Fruit fly (Drosophila melanogaster) whole organism, embryonic: ENCODE results near the gene Nrd1.

Experiments used
- Atf-2 ChIP-seq: fragments of 200-800 bp; sonication (Bioruptor generic); optimal IDR thresholded peaks from 2 replicates; lab custom pipeline; 2016; ENCODE audit warnings: missing biosample characterization, missing genetic modification characterization
- CG1024 ChIP-seq: fragments of 200-800 bp; sonication (Bioruptor generic); IDR thresholded peaks from 2 replicates; pipeline ENCODE4 v1.3.6; 2022; ENCODE audit warnings: missing biosample characterization, missing genetic modification characterization
- CG10321 ChIP-seq: fragments of 200-800 bp; sonication (Bioruptor generic); IDR thresholded peaks from 2 replicates; pipeline ENCODE4 v1.3.6; 2022; ENCODE audit warnings: missing biosample characterization, missing genetic modification characterization
- CG11504 ChIP-seq: fragments of 200-800 bp; sonication (Bioruptor generic); optimal IDR thresholded peaks from 3 replicates; lab custom pipeline; 2019; ENCODE audit warnings: missing biosample characterization, mild to moderate bottlenecking, missing genetic modification characterization, moderate library complexity
- CG13123 ChIP-seq: fragments of 200-800 bp; sonication (Bioruptor generic); optimal IDR thresholded peaks from 2 replicates; lab custom pipeline; 2016; ENCODE audit warnings: missing biosample characterization, missing genetic modification characterization
- CG14710 ChIP-seq: fragments of 200-800 bp; sonication (Bioruptor generic); optimal IDR thresholded peaks from 3 replicates; lab custom pipeline; 2019; ENCODE audit warnings: missing biosample characterization, mild to moderate bottlenecking, missing genetic modification characterization, moderate library complexity
- CG17612 ChIP-seq: fragments of 200-800 bp; sonication (Bioruptor generic); IDR thresholded peaks from 2 replicates; pipeline ENCODE4 v1.3.6; 2022; ENCODE audit warnings: missing biosample characterization, missing genetic modification characterization
- CG17912 ChIP-seq: fragments of 200-800 bp; sonication (Bioruptor generic); optimal IDR thresholded peaks from 2 replicates; lab custom pipeline; 2018; ENCODE audit warnings: missing biosample characterization, mild to moderate bottlenecking, missing genetic modification characterization
- CG18262 ChIP-seq: fragments of 200-800 bp; optimal IDR thresholded peaks from 3 replicates; lab custom pipeline; 2019; ENCODE audit warnings: missing biosample characterization, mild to moderate bottlenecking, missing genetic modification characterization, moderate library complexity
- CG2120 ChIP-seq: fragments of 200-800 bp; sonication (Bioruptor generic); optimal IDR thresholded peaks from 3 replicates; lab custom pipeline; 2016; ENCODE audit warnings: missing biosample characterization, missing genetic modification characterization
- CG30020 ChIP-seq: fragments of 200-800 bp; optimal IDR thresholded peaks from 2 replicates; lab custom pipeline; 2019; ENCODE audit warnings: missing biosample characterization, mild to moderate bottlenecking, missing genetic modification characterization, moderate library complexity
- CG34422 ChIP-seq: fragments of 200-800 bp; sonication (Bioruptor generic); IDR thresholded peaks from 3 replicates; pipeline ENCODE4 v1.3.6; 2022; ENCODE audit warnings: missing biosample characterization, missing genetic modification characterization
- CG3838 ChIP-seq: fragments of 200-800 bp; sonication (Bioruptor generic); optimal IDR thresholded peaks from 3 replicates; lab custom pipeline; 2016; ENCODE audit warnings: missing biosample characterization, missing genetic modification characterization
- CG42726 ChIP-seq: fragments of 200-800 bp; sonication (Bioruptor generic); IDR thresholded peaks from 2 replicates; pipeline ENCODE4 v1.3.6; 2022; ENCODE audit warnings: missing biosample characterization, missing genetic modification characterization; ENCODE audit not compliant: partially characterized antibody
- CG4328 ChIP-seq: fragments of 200-800 bp; sonication (Bioruptor generic); optimal IDR thresholded peaks from 3 replicates; lab custom pipeline; 2017; ENCODE audit warnings: missing biosample characterization, missing genetic modification reagents, missing genetic modification characterization
- CG5245 ChIP-seq: fragments of 200-800 bp; sonication (Bioruptor generic); optimal IDR thresholded peaks from 3 replicates; lab custom pipeline; 2016; ENCODE audit warnings: missing biosample characterization, missing genetic modification characterization
- CG6175 ChIP-seq: fragments of 200-800 bp; sonication (Bioruptor generic); IDR thresholded peaks from 3 replicates; pipeline ENCODE4 v1.3.6; 2022; ENCODE audit warnings: missing biosample characterization, missing genetic modification characterization
- CG7839 ChIP-seq: fragments of 200-800 bp; sonication (Bioruptor generic); optimal IDR thresholded peaks from 3 replicates; lab custom pipeline; 2018; ENCODE audit warnings: missing biosample characterization, mild to moderate bottlenecking, missing genetic modification characterization, moderate library complexity
- CG9797 ChIP-seq: fragments of 200-800 bp; sonication (Bioruptor generic); optimal IDR thresholded peaks from 3 replicates; lab custom pipeline; 2018; ENCODE audit warnings: missing biosample characterization, mild to moderate bottlenecking, missing genetic modification characterization
- Chrac-16 ChIP-seq: fragments of 200-800 bp; sonication (Bioruptor generic); optimal IDR thresholded peaks from 3 replicates; lab custom pipeline; 2016; ENCODE audit warnings: missing biosample characterization, missing genetic modification characterization
- D19A ChIP-seq: fragments of 200-800 bp; optimal IDR thresholded peaks from 3 replicates; lab custom pipeline; 2019; ENCODE audit warnings: missing biosample characterization, mild to moderate bottlenecking, missing genetic modification characterization, moderate library complexity
- Deaf1 ChIP-seq: fragments of 200-800 bp; optimal IDR thresholded peaks from 3 replicates; lab custom pipeline; 2019; ENCODE audit warnings: missing biosample characterization, mild to moderate bottlenecking, missing genetic modification characterization, moderate library complexity
- Doc2 ChIP-seq: fragments of 200-800 bp; sonication (Bioruptor generic); IDR thresholded peaks from 2 replicates; pipeline ENCODE4 v1.3.6; 2022; ENCODE audit warnings: missing biosample characterization, missing genetic modification characterization
- Fer2 ChIP-seq: fragments of 200-800 bp; sonication (Bioruptor generic); optimal IDR thresholded peaks from 2 replicates; lab custom pipeline; 2018; ENCODE audit warnings: missing biosample characterization, mild to moderate bottlenecking, missing genetic modification characterization, moderate library complexity
- Hr51 ChIP-seq, 2 experiments: fragments of 200-800 bp; sonication (Bioruptor generic); optimal IDR thresholded peaks; 2 replicates in 1 of 2; 3 replicates in 1 of 2; lab custom pipeline; 2016 to 2018; ENCODE audit warnings: missing biosample characterization in 2 of 2, missing genetic modification characterization in 2 of 2, mild to moderate bottlenecking in 1 of 2, moderate library complexity in 1 of 2
- Myb ChIP-seq: fragments of 200-800 bp; sonication (Bioruptor generic); optimal IDR thresholded peaks from 2 replicates; lab custom pipeline; 2016; ENCODE audit warnings: missing biosample characterization, missing genetic modification characterization
- NC2β ChIP-seq: fragments of 200-800 bp; sonication (Bioruptor generic); optimal IDR thresholded peaks from 2 replicates; lab custom pipeline; 2016; ENCODE audit warnings: missing biosample characterization, missing genetic modification characterization
- NfI ChIP-seq: fragments of 200-800 bp; sonication (Bioruptor generic); optimal IDR thresholded peaks from 3 replicates; lab custom pipeline; 2018; ENCODE audit warnings: missing biosample characterization, mild to moderate bottlenecking, missing genetic modification characterization, moderate library complexity
- Trl ChIP-seq, 3 experiments: fragments of >200 bp in 2 of 3; fragments of 200-800 bp in 1 of 3; sonication (Bioruptor generic) in 1 of 3; optimal IDR thresholded peaks; 2 replicates in 1 of 3; 3 replicates in 2 of 3; lab custom pipeline; 2016 to 2017; ENCODE audit warnings: missing biosample characterization in 1 of 3, missing genetic modification characterization in 1 of 3
- Usf ChIP-seq: fragments of 200-800 bp; sonication (Bioruptor generic); optimal IDR thresholded peaks from 2 replicates; lab custom pipeline; 2017; ENCODE audit warnings: missing genotype, missing biosample characterization, missing genetic modification characterization
- al ChIP-seq: fragments of 200-800 bp; sonication (Bioruptor generic); IDR thresholded peaks from 2 replicates; pipeline ENCODE4 v1.3.6; 2022; ENCODE audit warnings: missing biosample characterization, missing genetic modification characterization
- bsh ChIP-seq, 2 experiments: fragments of 200-800 bp; sonication (Bioruptor generic); optimal IDR thresholded peaks; 2 replicates each; lab custom pipeline; 2017 to 2018; ENCODE audit warnings: mild to moderate bottlenecking in 2 of 2, missing biosample characterization in 2 of 2, missing genetic modification characterization in 2 of 2, moderate library complexity in 1 of 2
- chinmo ChIP-seq: fragments of 200-800 bp; sonication (Bioruptor generic); IDR thresholded peaks from 4 replicates; pipeline ENCODE4 v1.3.6; 2022; ENCODE audit warnings: missing biosample characterization, missing genetic modification characterization; ENCODE audit not compliant: partially characterized antibody
- dmrt99B ChIP-seq: fragments of 200-800 bp; sonication (Bioruptor generic); optimal IDR thresholded peaks from 2 replicates; lab custom pipeline; 2018; ENCODE audit warnings: missing biosample characterization, mild to moderate bottlenecking, missing genetic modification characterization, moderate library complexity
- fd102C ChIP-seq: fragments of 200-800 bp; sonication (Bioruptor generic); optimal IDR thresholded peaks from 2 replicates; lab custom pipeline; 2018; ENCODE audit warnings: missing biosample characterization, mild to moderate bottlenecking, missing genetic modification characterization, moderate library complexity
- gro ChIP-seq: fragments of 200-800 bp; sonication (Bioruptor generic); optimal IDR thresholded peaks from 2 replicates; lab custom pipeline; 2016; ENCODE audit warnings: missing biosample characterization, missing genetic modification characterization
- insv ChIP-seq, 2 experiments: fragments of 200-800 bp; sonication (Bioruptor generic); optimal IDR thresholded peaks; 3 replicates each; lab custom pipeline; 2016 to 2018; ENCODE audit warnings: missing biosample characterization in 2 of 2, missing genetic modification characterization in 2 of 2
- jigr1 ChIP-seq: fragments of 200-800 bp; sonication (Bioruptor generic); IDR thresholded peaks from 3 replicates; pipeline ENCODE4 v1.3.6; 2022; ENCODE audit warnings: missing biosample characterization, missing genetic modification characterization
- lmd ChIP-seq: fragments of 200-800 bp; sonication (Bioruptor generic); IDR thresholded peaks from 2 replicates; pipeline ENCODE4 v1.3.6; 2022; ENCODE audit warnings: missing biosample characterization, missing genetic modification characterization
- nau ChIP-seq: fragments of 200-800 bp; sonication (Bioruptor generic); optimal IDR thresholded peaks from 3 replicates; lab custom pipeline; 2017; ENCODE audit warnings: missing biosample characterization, mild to moderate bottlenecking, missing genetic modification characterization, missing genetic modification reagents
- nom ChIP-seq: fragments of 200-800 bp; sonication (Bioruptor generic); optimal IDR thresholded peaks from 2 replicates; lab custom pipeline; 2017; ENCODE audit warnings: missing biosample characterization, missing genetic modification characterization, mild to moderate bottlenecking, moderate library complexity, missing genetic modification reagents
- pnt ChIP-seq: fragments of 200-800 bp; sonication (Bioruptor generic); optimal IDR thresholded peaks from 3 replicates; lab custom pipeline; 2016; ENCODE audit warnings: missing biosample characterization, missing genetic modification characterization
- sens ChIP-seq: fragments of 200-800 bp; sonication (Bioruptor generic); peaks from one replicate; lab custom pipeline; 2016; ENCODE audit warnings: missing biosample characterization, missing genetic modification characterization
- sima ChIP-seq: fragments of 200-800 bp; sonication (Bioruptor generic); optimal IDR thresholded peaks from 2 replicates; lab custom pipeline; 2016; ENCODE audit warnings: missing biosample characterization, missing genetic modification characterization
- slbo ChIP-seq: fragments of 200-800 bp; sonication (Bioruptor generic); IDR thresholded peaks from 2 replicates; pipeline ENCODE4 v1.3.6; 2022; ENCODE audit warnings: missing biosample characterization, missing genetic modification characterization
- so ChIP-seq: fragments of 200-800 bp; sonication (Bioruptor generic); IDR thresholded peaks from 3 replicates; pipeline ENCODE4 v1.3.6; 2022; ENCODE audit warnings: missing biosample characterization, missing genetic modification characterization
- sr ChIP-seq: fragments of 200-800 bp; sonication (Bioruptor generic); IDR thresholded peaks from 3 replicates; pipeline ENCODE4 v1.3.6; 2022; ENCODE audit warnings: missing biosample characterization, missing genetic modification characterization
- tna ChIP-seq: fragments of 200-800 bp; sonication (Bioruptor generic); IDR thresholded peaks from 2 replicates; pipeline ENCODE4 v1.3.6; 2022; ENCODE audit warnings: missing biosample characterization, missing genetic modification characterization; ENCODE audit not compliant: partially characterized antibody
- toy ChIP-seq: fragments of 200-800 bp; sonication (Bioruptor generic); IDR thresholded peaks from 2 replicates; pipeline ENCODE4 v1.3.6; 2022; ENCODE audit warnings: missing biosample characterization, missing genetic modification characterization
- unpg ChIP-seq: fragments of 200-800 bp; sonication (Bioruptor generic); optimal IDR thresholded peaks from 3 replicates; lab custom pipeline; 2018; ENCODE audit warnings: missing biosample characterization, mild to moderate bottlenecking, missing genetic modification characterization, moderate library complexity
- zfh1 ChIP-seq: fragments of 200-800 bp; sonication (Bioruptor generic); IDR thresholded peaks from 3 replicates; pipeline ENCODE4 v1.3.6; 2022; ENCODE audit warnings: missing biosample characterization, missing genetic modification characterization

The Nrd1 gene

dm6 chrX:11821946-11822345, 46.7 kb downstream of the Nrd1 start (continued):
- no peak for TF ChIP-seq Atf-2
- TF ChIP-seq CG10321: no peak
- TF ChIP-seq Chrac-16 (GFP tag; lab: Kevin White, UChicago): no peak
- TF ChIP-seq fd102C (GFP tag; lab: Kevin White, UChicago): no peak
- peak; percentile 63 for TF ChIP-seq sens (GFP tag; lab: Kevin White, UChicago)
- TF ChIP-seq so (GFP tag; lab: Robert Waterston, UW): 0 out of 3 replicates have a peak, but pooled peaks have one; percentile 7
- TF ChIP-seq CG18262: peak; percentile 10
- no peak for TF ChIP-seq jigr1
- no peak for TF ChIP-seq insv (GFP tag; optimal IDR thresholded peaks at IDR 0.05; lab: Kevin White, UChicago)
- peak in 1 of 2 experiments; percentile 12 for TF ChIP-seq Hr51 (GFP tag; optimal IDR thresholded peaks at IDR 0.05; lab: Kevin White, UChicago)
- no peak for TF ChIP-seq nau (GFP tag; lab: Kevin White, UChicago)
- TF ChIP-seq CG13123 (GFP tag; lab: Kevin White, UChicago): no peak
- no peak for TF ChIP-seq tna
- no peak for TF ChIP-seq slbo (GFP tag; lab: Robert Waterston, UW)
- TF ChIP-seq chinmo (GFP tag; lab: Robert Waterston, UW): 0 out of 4 replicates have a peak, but pooled peaks have one; percentile 60
- no peak for TF ChIP-seq CG17912 (GFP tag; lab: Kevin White, UChicago)
- no peak for TF ChIP-seq CG3838
- TF ChIP-seq nom (GFP tag; lab: Kevin White, UChicago): peak; percentile 38
- no peak for TF ChIP-seq CG30020 (tag; lab: Kevin White, UChicago)
- no peak for TF ChIP-seq CG14710 (tag; lab: Kevin White, UChicago)
- no peak for TF ChIP-seq sima (GFP tag; lab: Kevin White, UChicago)
- peak; percentile 9 for TF ChIP-seq CG7839 (tag; lab: Kevin White, UChicago)
- TF ChIP-seq dmrt99B (tag; lab: Kevin White, UChicago): peak; percentile 21
- TF ChIP-seq unpg (GFP tag; lab: Kevin White, UChicago): peak; percentile 26
- no peak for TF ChIP-seq sr (GFP tag; lab: Robert Waterston, UW)
- peak; percentile 21 for TF ChIP-seq D19A (tag; lab: Kevin White, UChicago)
- TF ChIP-seq Trl (optimal IDR thresholded peaks at IDR 0.05; lab: Kevin White, UChicago): peak in 1 of 2 experiments; percentile 1
- no peak for TF ChIP-seq Trl (GFP tag; optimal IDR thresholded peaks at IDR 0.05; lab: Kevin White, UChicago)
- TF ChIP-seq al (GFP tag; lab: Robert Waterston, UW): no peak
- no peak for TF ChIP-seq zfh1 (GFP tag; lab: Robert Waterston, UW)
- no peak for TF ChIP-seq CG5245 (GFP tag; lab: Kevin White, UChicago)
- TF ChIP-seq Doc2: no peak
- TF ChIP-seq CG9797 (GFP tag; lab: Kevin White, UChicago): no peak
- TF ChIP-seq lmd (GFP tag; lab: Robert Waterston, UW): no peak
- TF ChIP-seq CG17612 (GFP tag; lab: Robert Waterston, UW): no peak
- TF ChIP-seq NfI (GFP tag; lab: Kevin White, UChicago): no peak
- TF ChIP-seq CG4328 (GFP tag; lab: Kevin White, UChicago): no peak
- no peak for TF ChIP-seq Myb (GFP tag; lab: Kevin White, UChicago)
- TF ChIP-seq gro: no peak
- no peak for TF ChIP-seq CG11504
- TF ChIP-seq CG2120: peak; percentile 7
- TF ChIP-seq pnt (GFP tag; lab: Kevin White, UChicago): no peak
- no peak for TF ChIP-seq CG6175 (GFP tag; lab: Robert Waterston, UW)
- no peak for TF ChIP-seq Usf (GFP tag; lab: Kevin White, UChicago)
- no peak for TF ChIP-seq Deaf1
- TF ChIP-seq bsh (GFP tag; optimal IDR thresholded peaks at IDR 0.05; lab: Kevin White, UChicago): peak in 1 of 2 experiments; percentile 10
- no peak for TF ChIP-seq Fer2
- TF ChIP-seq NC2β: no peak
- no peak for TF ChIP-seq toy (GFP tag; lab: Robert Waterston, UW)
- TF ChIP-seq CG34422 (GFP tag; lab: Robert Waterston, UW): 0 out of 3 replicates have a peak, but pooled peaks have one; percentile 30
- no peak for TF ChIP-seq CG42726 (GFP tag; lab: Robert Waterston, UW)
- no peak for TF ChIP-seq CG1024
